Worm (Caenorhabditis elegans) whole organism, young adult: ENCODE results near the gene F54B11.7.

Source experiments
- F49E8.2 ChIP-seq: sonication (generic microtip); optimal IDR thresholded peaks from 3 replicates; lab custom pipeline; 2017; ENCODE audit warnings: missing genetic modification characterization, mild to moderate bottlenecking, missing compliant biosample characterization, antibody characterized with exemption, moderate library complexity; ENCODE audit not compliant: insufficient read depth
- ZK185.1 ChIP-seq: sonication (generic microtip); optimal IDR thresholded peaks from 2 replicates; lab custom pipeline; 2016; ENCODE audit warnings: mild to moderate bottlenecking, missing genetic modification characterization, missing compliant biosample characterization; ENCODE audit not compliant: poor library complexity, severe bottlenecking
- akir-1 ChIP-seq: fragments of 200-800 bp; sonication (Bioruptor generic); optimal IDR thresholded peaks from 2 replicates; lab custom pipeline; 2018; ENCODE audit warnings: mild to moderate bottlenecking, missing genetic modification characterization, moderate library complexity, missing compliant biosample characterization
- attf-3 ChIP-seq: fragments of 200-800 bp; sonication (Bioruptor generic); conservative IDR thresholded peaks from 2 replicates; pipeline ENCODE4 v1.3.6; 2022; ENCODE audit warnings: missing genetic modification reagents, missing genetic modification characterization, missing compliant biosample characterization
- cebp-1 ChIP-seq, 2 experiments: fragments of 200-800 bp in 1 of 2; sonication (Bioruptor generic) in 1 of 2; sonication (generic microtip) in 1 of 2; IDR thresholded peaks in 1 of 2; optimal IDR thresholded peaks in 1 of 2; 2 replicates each; pipeline versions ENCODE4 v1.3.6 to Lab custom; 2017 to 2022; ENCODE audit warnings: missing compliant biosample characterization in 2 of 2, missing genetic modification characterization in 2 of 2, mild to moderate bottlenecking in 1 of 2, missing genetic modification reagents in 1 of 2, moderate library complexity in 1 of 2
- cebp-2 ChIP-seq: fragments of 200-800 bp; sonication (Bioruptor generic); IDR thresholded peaks from 2 replicates; pipeline ENCODE4 v1.3.6; 2022; ENCODE audit warnings: missing genetic modification characterization, missing compliant biosample characterization
- nhr-27 ChIP-seq: fragments of 200-800 bp; sonication (Bioruptor generic); optimal IDR thresholded peaks from 2 replicates; lab custom pipeline; 2018; ENCODE audit warnings: mild to moderate bottlenecking, missing genetic modification characterization, moderate library complexity, missing compliant biosample characterization
- nhr-80 ChIP-seq: sonication (generic microtip); optimal IDR thresholded peaks from 2 replicates; lab custom pipeline; 2016; ENCODE audit warnings: missing genetic modification characterization, missing compliant biosample characterization
- pha-4 ChIP-seq: fragments of 150-350 bp; sonication (generic microtip); optimal IDR thresholded peaks from 2 replicates; lab custom pipeline; 2014; ENCODE audit warnings: missing biosample characterization, missing genetic modification reagents, missing genetic modification characterization

DNA sequence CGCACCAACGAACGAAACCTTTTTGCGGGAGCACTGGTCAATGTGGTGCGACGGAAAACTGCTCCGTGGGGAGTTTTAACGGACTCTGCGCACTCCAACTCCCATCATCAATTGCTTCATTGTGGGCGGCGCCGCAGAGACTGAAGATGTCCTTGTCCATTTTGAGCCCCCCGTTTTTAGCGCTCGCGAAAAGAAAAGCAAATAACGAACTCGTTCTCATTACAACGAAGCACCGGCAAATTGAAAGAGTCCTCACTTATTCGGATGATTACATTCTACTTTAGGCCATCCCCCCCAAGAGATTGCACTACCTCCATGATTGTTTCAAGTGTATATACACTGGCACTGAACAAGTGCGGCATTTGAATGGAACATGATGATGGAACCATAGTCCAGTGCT lies 46.6 kb downstream of the F54B11.7 start, which contains the start of gene acr-9:
- no peak for TF ChIP-seq pha-4 (tag; lab: Kevin White, UChicago)
- no peak for TF ChIP-seq ZK185.1 (tag; lab: Kevin White, UChicago)
- TF ChIP-seq F49E8.2 (tag; lab: Kevin White, UChicago): no peak
- TF ChIP-seq cebp-2 (GFP tag; lab: Robert Waterston, UW): no peak
- no peak for TF ChIP-seq nhr-27 (tag; lab: Kevin White, UChicago)
- TF ChIP-seq attf-3: no peak
- TF ChIP-seq akir-1: no peak
- TF ChIP-seq nhr-80 (tag; lab: Kevin White, UChicago): no peak
- TF ChIP-seq cebp-1 (GFP tag; IDR thresholded peaks at IDR 0.05; lab: Robert Waterston, UW): no peak
- no peak for TF ChIP-seq cebp-1 (tag; optimal IDR thresholded peaks at IDR 0.05; lab: Kevin White, UChicago)
